Fruit fly (Drosophila melanogaster): ENCODE results near the gene CG42655.

The CG42655 gene

DNA sequence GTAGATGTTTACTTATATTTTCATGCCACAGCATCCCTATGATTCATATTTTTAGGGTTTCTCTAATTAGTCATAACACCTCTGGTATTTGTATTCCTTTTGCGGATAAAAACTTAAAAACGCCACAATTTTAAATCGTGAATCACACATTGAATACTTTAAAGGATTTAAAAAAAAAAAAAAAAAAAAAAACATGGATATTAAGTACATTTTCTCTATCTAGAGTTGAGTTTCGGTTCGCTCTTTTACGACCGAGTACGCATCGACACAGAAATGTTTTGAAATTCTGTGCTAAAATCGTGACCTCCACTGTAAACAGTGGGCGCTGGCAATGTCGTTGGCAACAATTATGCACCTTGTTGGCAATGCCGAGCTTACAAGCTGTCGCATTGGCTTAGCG lies 48.1 kb downstream of the CG42655 start:
- TF ChIP-seq CTCF (optimal IDR thresholded peaks at IDR 0.05) (no peak), CG8478 (optimal IDR thresholded peaks at IDR 0.05) (no peak)

DNA sequence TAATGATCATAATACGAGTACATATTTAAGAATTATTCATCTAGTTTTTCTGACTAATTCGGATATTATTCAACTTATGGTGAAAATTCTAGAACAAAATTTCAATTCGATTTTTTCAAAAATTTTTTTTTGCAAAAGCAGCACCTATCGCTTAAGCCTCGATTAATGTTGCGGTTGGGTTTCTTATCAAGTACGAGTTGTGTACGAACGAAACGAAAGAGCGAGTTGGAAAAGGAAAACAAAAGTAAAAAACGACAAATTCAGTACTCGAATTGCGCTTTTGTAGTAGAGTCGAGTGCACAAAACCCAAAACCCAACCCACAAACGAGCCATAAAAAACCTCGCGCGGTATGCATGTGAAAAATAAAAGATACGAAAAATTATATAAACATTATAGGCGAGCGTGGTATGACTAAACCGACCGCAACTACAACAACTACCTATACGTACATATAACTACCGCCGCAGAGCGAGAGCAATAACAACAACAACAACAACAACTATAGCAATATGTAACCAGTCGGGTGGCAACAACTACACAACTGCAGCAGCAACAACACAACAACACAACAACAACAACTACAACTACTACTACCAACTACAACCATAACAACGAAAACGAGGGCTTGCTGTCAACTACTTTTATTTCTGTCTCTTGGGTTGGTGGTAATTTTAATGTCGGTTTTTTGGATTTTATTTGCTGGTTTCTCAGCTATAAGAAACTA lies 48.9 kb downstream of the CG42655 start:
- TF ChIP-seq CG8478 (optimal IDR thresholded peaks at IDR 0.05) (no peak), CTCF (optimal IDR thresholded peaks at IDR 0.05) (no peak)

DNA sequence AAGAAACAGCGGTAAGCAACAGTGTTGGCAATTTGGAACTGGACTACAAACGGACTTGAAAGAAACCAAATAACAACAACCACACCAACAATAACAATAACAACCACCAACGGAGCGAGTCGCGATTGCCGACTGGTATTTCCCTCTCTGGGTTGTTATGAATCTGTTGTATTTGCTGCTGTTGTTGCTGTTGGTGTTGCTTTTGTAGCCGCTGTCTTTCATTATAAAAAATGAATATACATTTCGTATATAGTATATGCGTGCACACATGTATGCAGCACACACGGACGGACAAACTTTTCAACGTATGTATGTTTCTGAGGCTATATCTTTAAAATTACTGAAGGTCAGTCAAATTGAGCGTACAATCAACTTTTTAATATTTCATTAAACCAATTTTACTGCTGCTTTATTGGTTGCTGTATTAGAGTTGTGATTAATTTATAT lies 50.1 kb downstream of the CG42655 start:
- TF ChIP-seq CG8478 (optimal IDR thresholded peaks at IDR 0.05) (no peak), CTCF (optimal IDR thresholded peaks at IDR 0.05) (no peak)
